Worm (Caenorhabditis elegans): ENCODE measurements around the gene T04F8.2.

DNA sequence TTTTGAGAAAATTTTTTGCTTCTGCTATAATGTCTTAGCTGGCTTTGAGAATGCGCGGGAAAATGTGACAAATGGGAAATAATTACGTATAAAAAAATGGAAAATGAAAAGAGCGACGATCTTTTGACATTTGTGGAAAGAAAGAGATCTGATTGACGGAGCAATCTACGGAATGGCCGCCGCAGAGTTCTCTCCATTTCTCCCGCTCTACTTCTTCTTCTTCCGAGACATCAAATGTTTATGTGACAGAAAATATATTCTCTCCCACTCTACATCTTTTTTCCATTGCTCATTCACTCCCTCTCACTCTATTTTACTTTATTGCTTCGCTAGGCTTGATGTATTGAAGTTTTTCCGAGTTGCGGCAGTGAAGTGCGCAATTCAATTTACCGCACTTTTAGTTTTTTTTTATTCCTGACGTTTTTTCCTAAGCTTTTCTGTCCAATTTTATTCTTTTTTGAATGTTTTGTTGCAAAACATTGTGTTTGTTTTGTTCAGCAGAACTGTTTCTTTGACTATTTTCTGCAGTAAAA is 15.8 kb downstream of the T04F8.2 start:
- TF ChIP-seq sox-4 (tag; optimal IDR thresholded peaks at IDR 0.05): no peak
- no peak for TF ChIP-seq ttx-3 (tag; optimal IDR thresholded peaks at IDR 0.05)
- no peak for TF ChIP-seq unc-55 (GFP tag; optimal IDR thresholded peaks at IDR 0.05)
- no peak for TF ChIP-seq ahr-1 (tag; optimal IDR thresholded peaks at IDR 0.05)
- no peak for TF ChIP-seq unc-86 (tag; optimal IDR thresholded peaks at IDR 0.05)
- no peak for TF ChIP-seq ceh-31 (tag; optimal IDR thresholded peaks at IDR 0.05)

Data from whole organism, late embryonic.